Worm (Caenorhabditis elegans): Measurements from ENCODE around the gene F58F12.1.
A peak's percentile ranks its signal among the peaks of the same experiment; 100 is the strongest.

F58F12.1 gene

ce11 chrII:6335358-6335757 is 48.1 kb upstream of the F58F12.1 start, which contains the start of gene C32D5.14:
C32D5.14 (plus strand) TSS chrII:6335488.
- TF ChIP-seq lin-15B (tag; optimal IDR thresholded peaks at IDR 0.05) (no peak), efl-1 (optimal IDR thresholded peaks at IDR 0.05) (no peak), efl-1 (GFP tag; optimal IDR thresholded peaks at IDR 0.05 in 1 of 2) (peak in 1 of 2 experiments; percentile 88), nhr-11 (tag; optimal IDR thresholded peaks at IDR 0.05) (peak; percentile 6), pax-3 (tag; optimal IDR thresholded peaks at IDR 0.05) (peak; percentile 35), elt-2 (tag; optimal IDR thresholded peaks at IDR 0.05) (peak; percentile 17), dsc-1 (tag; optimal IDR thresholded peaks at IDR 0.05) (peak; percentile 31), pqm-1 (tag; optimal IDR thresholded peaks at IDR 0.05) (peak; percentile 41), snpc-4 (tag; optimal IDR thresholded peaks at IDR 0.05) (no peak), fkh-10 (GFP tag; optimal IDR thresholded peaks at IDR 0.05) (no peak), nhr-47 (tag; optimal IDR thresholded peaks at IDR 0.05) (peak; percentile 15), fkh-8 (tag; optimal IDR thresholded peaks at IDR 0.05) (peak; percentile 89), nhr-84 (tag; optimal IDR thresholded peaks at IDR 0.05) (no peak), nhr-71 (tag; optimal IDR thresholded peaks at IDR 0.05) (peak; percentile 46)

ce11 chrII:6339511-6339910 is 43.9 kb upstream of the F58F12.1 start:
- TF ChIP-seq ets-5 (GFP tag; IDR thresholded peaks at IDR 0.05) (no peak), efl-1 (optimal IDR thresholded peaks at IDR 0.05) (no peak), efl-1 (GFP tag; optimal IDR thresholded peaks at IDR 0.05 in 1 of 2) (no peak), sox-4 (tag; optimal IDR thresholded peaks at IDR 0.05) (no peak), xbp-1 (tag; optimal IDR thresholded peaks at IDR 0.05) (no peak), nhr-20 (tag; optimal IDR thresholded peaks at IDR 0.05) (no peak), elt-2 (tag; optimal IDR thresholded peaks at IDR 0.05) (peak; percentile 57), hpl-2 (GFP tag; optimal IDR thresholded peaks at IDR 0.05) (no peak), lin-35 (GFP tag; optimal IDR thresholded peaks at IDR 0.05) (peak in 1 of 2 experiments; percentile 6), lin-39 (tag; optimal IDR thresholded peaks at IDR 0.05) (no peak)

DNA sequence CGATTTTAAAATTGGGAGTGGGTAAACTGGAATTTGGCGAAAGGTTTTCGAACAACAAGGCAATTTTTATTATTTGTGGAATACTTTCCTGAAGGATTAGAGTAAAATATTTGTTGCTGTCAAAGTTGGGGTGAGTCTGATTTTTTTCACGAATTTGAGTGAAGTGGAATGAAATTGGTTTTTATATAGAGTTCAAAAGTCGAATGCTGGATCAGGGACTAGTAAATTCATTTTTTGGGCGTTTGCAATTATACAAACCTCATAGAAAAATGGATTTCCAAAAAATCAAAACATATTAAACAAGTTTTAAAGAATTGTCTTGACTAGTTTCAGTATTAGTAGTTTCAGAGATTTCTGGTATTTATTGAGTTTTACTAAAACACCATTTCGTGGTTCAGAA is 43.5 kb upstream of the F58F12.1 start, which contains the start of gene C32D5.7:
Gene C32D5.7, minus strand, starts transcription at position 101 of the 400 bp plus-strand sequence.
- no peak for TF ChIP-seq xbp-1 (tag; optimal IDR thresholded peaks at IDR 0.05)
- TF ChIP-seq nhr-71 (tag; optimal IDR thresholded peaks at IDR 0.05): no peak
- no peak for TF ChIP-seq sptf-1 (tag; optimal IDR thresholded peaks at IDR 0.05)
- TF ChIP-seq fkh-8 (tag; optimal IDR thresholded peaks at IDR 0.05): no peak
- no peak for TF ChIP-seq elt-3 (tag; optimal IDR thresholded peaks at IDR 0.05)
- no peak for TF ChIP-seq lin-13 (GFP tag; optimal IDR thresholded peaks at IDR 0.05)
- TF ChIP-seq sox-4 (tag; optimal IDR thresholded peaks at IDR 0.05): no peak
- TF ChIP-seq hpl-2 (GFP tag; optimal IDR thresholded peaks at IDR 0.05): no peak
- TF ChIP-seq mef-2 (tag; optimal IDR thresholded peaks at IDR 0.05): no peak
- no peak for TF ChIP-seq vab-15 (tag; optimal IDR thresholded peaks at IDR 0.05)
- no peak for TF ChIP-seq ztf-11 (tag; optimal IDR thresholded peaks at IDR 0.05)
- TF ChIP-seq F16B12.6 (tag; optimal IDR thresholded peaks at IDR 0.05): no peak

DNA sequence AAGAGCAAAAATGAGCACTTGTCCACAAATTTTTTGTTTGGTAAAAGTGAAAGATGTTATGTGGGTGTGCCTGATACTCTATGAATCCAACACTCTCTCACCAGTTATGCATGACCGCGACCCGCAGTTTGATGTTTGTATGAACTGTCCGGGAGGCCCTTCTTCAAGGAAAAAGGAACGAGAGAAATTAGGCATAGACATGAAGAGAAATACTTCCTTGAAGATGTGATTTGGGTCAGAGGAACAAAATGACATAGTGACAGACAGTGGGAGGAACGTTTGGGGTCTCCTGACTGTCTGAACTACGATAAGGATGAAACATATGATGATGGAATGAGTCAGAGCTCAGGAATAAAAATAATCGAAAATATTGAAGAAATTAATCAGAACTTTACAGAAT is 42.4 kb upstream of the F58F12.1 start:
- TF ChIP-seq nhr-85 (tag) (peak; percentile 14), ceh-90 (tag; optimal IDR thresholded peaks at IDR 0.05) (no peak), C04F5.9 (tag; optimal IDR thresholded peaks at IDR 0.05) (no peak), lin-14 (GFP tag; optimal IDR thresholded peaks at IDR 0.05) (peak; percentile 18), unc-86 (tag; optimal IDR thresholded peaks at IDR 0.05) (no peak), aha-1 (tag; optimal IDR thresholded peaks at IDR 0.05) (no peak), sup-37 (GFP tag; optimal IDR thresholded peaks at IDR 0.05) (no peak), mdl-1 (tag; optimal IDR thresholded peaks at IDR 0.05) (no peak), skn-1 (tag; optimal IDR thresholded peaks at IDR 0.05) (no peak), nhr-19 (GFP tag; conservative IDR thresholded peaks at IDR 0.05) (no peak), dsc-1 (tag; optimal IDR thresholded peaks at IDR 0.05) (no peak), hpl-2 (GFP tag; optimal IDR thresholded peaks at IDR 0.05) (no peak), blmp-1 (tag; optimal IDR thresholded peaks at IDR 0.05) (peak; percentile 79), hlh-17 (GFP tag; optimal IDR thresholded peaks at IDR 0.05; ENCODE audit: borderline replicate concordance) (no peak), sox-4 (tag; optimal IDR thresholded peaks at IDR 0.05) (no peak)

All from whole organism, L1 larva.